Worm (Caenorhabditis elegans) whole organism, mixed stage, embryonic: ENCODE data around the gene flp-10.

Source experiments
- ces-1 ChIP-seq: fragments of 150-350 bp; optimal IDR thresholded peaks from 2 replicates; lab custom pipeline; 2014; ENCODE audit warnings: missing biosample characterization, missing genetic modification reagents, missing genetic modification characterization
- elt-3 ChIP-seq: fragments of 150-350 bp; optimal IDR thresholded peaks from 2 replicates; lab custom pipeline; 2014; ENCODE audit warnings: missing biosample characterization, missing genetic modification characterization
- flh-1 ChIP-seq: fragments of 200-800 bp; sonication (Bioruptor generic); optimal IDR thresholded peaks from 2 replicates; lab custom pipeline; 2018; ENCODE audit warnings: mild to moderate bottlenecking, missing genetic modification characterization, moderate library complexity, missing compliant biosample characterization
- lin-13 ChIP-seq: fragments of 150-350 bp; optimal IDR thresholded peaks from 2 replicates; lab custom pipeline; 2014; ENCODE audit warnings: missing biosample characterization, missing genetic modification characterization
- lin-32 ChIP-seq: fragments of 200-800 bp; sonication (Bioruptor generic); optimal IDR thresholded peaks from 2 replicates; lab custom pipeline; 2018; ENCODE audit warnings: mild to moderate bottlenecking, missing genetic modification characterization, missing compliant biosample characterization
- lsy-2 ChIP-seq: fragments of 150-350 bp; optimal IDR thresholded peaks from 2 replicates; lab custom pipeline; 2014; ENCODE audit warnings: missing biosample characterization, missing genetic modification characterization
- mab-5 ChIP-seq: fragments of 150-350 bp; optimal IDR thresholded peaks from 2 replicates; lab custom pipeline; 2014; ENCODE audit warnings: missing biosample characterization, missing genetic modification characterization
- mls-2 ChIP-seq: sonication (generic microtip); optimal IDR thresholded peaks from 2 replicates; lab custom pipeline; 2016; ENCODE audit warnings: mild to moderate bottlenecking, missing genetic modification characterization, moderate library complexity, missing compliant biosample characterization
- nhr-237 ChIP-seq: fragments of 150-350 bp; optimal IDR thresholded peaks from 2 replicates; lab custom pipeline; 2014; ENCODE audit warnings: missing biosample characterization, missing genetic modification characterization
- unc-62 ChIP-seq: fragments of 150-350 bp; optimal IDR thresholded peaks from 2 replicates; lab custom pipeline; 2014; ENCODE audit warnings: missing biosample characterization, missing genetic modification reagents, missing genetic modification characterization
- ztf-11 ChIP-seq: fragments of 150-350 bp; optimal IDR thresholded peaks from 2 replicates; lab custom pipeline; 2014; ENCODE audit warnings: missing biosample characterization, missing genetic modification characterization

- TF ChIP-seq mab-5 (no peak), nhr-237 (no peak), mls-2 (tag; lab: Kevin White, UChicago) (no peak), elt-3 (tag; lab: Kevin White, UChicago) (no peak), flh-1 (GFP tag; lab: Kevin White, UChicago) (no peak), unc-62 (no peak), lsy-2 (no peak), ces-1 (GFP tag; lab: Kevin White, UChicago) (no peak), lin-32 (GFP tag; lab: Kevin White, UChicago) (no peak), ztf-11 (tag; lab: Kevin White, UChicago) (no peak), lin-13 (tag; lab: Kevin White, UChicago) (no peak)
These were observed 18.4 kb upstream of the flp-10 start for ce11 chrIV:7850329-7850728.
